Worm (Caenorhabditis elegans) whole organism, early embryonic: Measurements from ENCODE around the gene T09F3.7.

Experiments
- F13C5.2 ChIP-seq: sonication (generic microtip); optimal IDR thresholded peaks from 2 replicates; lab custom pipeline; 2017; ENCODE audit warnings: mild to moderate bottlenecking, missing genetic modification characterization, inconsistent platforms, missing compliant biosample characterization
- ama-1 ChIP-seq: fragments of 150-350 bp; optimal IDR thresholded peaks from 2 replicates; lab custom pipeline; 2014

DNA sequence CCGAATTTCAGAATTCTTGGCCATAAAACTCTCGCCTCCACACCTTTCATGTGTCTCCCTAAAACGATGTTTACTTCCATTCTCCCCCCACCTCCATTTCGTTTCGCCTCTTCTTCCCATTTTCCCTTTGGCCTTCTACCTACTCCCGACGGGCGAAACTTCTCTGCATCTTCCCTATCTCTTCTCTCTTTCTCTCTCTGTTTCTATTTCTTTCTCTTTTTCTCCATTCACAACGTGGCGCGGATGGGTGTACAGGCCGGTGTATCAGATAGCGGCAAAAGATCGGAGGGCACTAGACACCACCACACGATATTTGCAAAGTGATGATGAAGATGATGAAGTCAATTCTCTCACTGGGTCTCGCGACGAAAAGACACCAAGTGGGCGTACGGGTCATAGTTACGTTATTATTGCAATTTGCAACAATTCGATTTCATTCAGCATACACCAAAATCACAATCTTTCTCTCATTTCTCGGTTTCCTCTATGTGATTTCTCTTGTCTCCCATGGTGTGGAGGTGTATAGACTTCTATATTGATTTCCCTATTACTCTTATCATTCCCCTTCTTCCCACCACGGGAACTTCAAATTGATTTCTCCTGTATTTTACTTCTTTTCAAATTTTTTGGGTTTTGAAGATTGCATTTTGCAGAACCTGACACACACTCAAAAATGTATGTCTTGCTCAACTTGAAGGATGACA, 6.1 kb upstream of the T09F3.7 start, which contains the start of gene ztf-27:
- TF ChIP-seq F13C5.2 (tag; lab: Kevin White, UChicago) (no peak), ama-1 (no peak)
